Worm (Caenorhabditis elegans) whole organism, L2 larva: ENCODE measurements around the gene F55G11.8.

Experiments used
- C34F6.9 ChIP-seq: fragments of 150-350 bp; optimal IDR thresholded peaks from 2 replicates; lab custom pipeline; 2014; ENCODE audit warnings: missing biosample characterization, missing genetic modification characterization
- F13H6.1 ChIP-seq: sonication (generic microtip); optimal IDR thresholded peaks from 2 replicates; lab custom pipeline; 2016; ENCODE audit warnings: missing genetic modification characterization, missing compliant biosample characterization
- R02D3.7 ChIP-seq: fragments of 150-350 bp; optimal IDR thresholded peaks from 2 replicates; lab custom pipeline; 2014; ENCODE audit warnings: missing biosample characterization, missing genetic modification characterization
- Y55F3AM.14 ChIP-seq: fragments of 200-800 bp; sonication (Bioruptor generic); optimal IDR thresholded peaks from 2 replicates; lab custom pipeline; 2018; ENCODE audit warnings: mild to moderate bottlenecking, missing genetic modification characterization, missing compliant biosample characterization
- ZK546.5 ChIP-seq: sonication (generic microtip); optimal IDR thresholded peaks from 2 replicates; lab custom pipeline; 2017; ENCODE audit warnings: missing biosample characterization, missing genetic modification characterization
- alr-1 ChIP-seq: fragments of 150-350 bp; optimal IDR thresholded peaks from 2 replicates; lab custom pipeline; 2014; ENCODE audit warnings: missing biosample characterization, missing genetic modification characterization
- aly-2 ChIP-seq: fragments of 150-350 bp; optimal IDR thresholded peaks from 2 replicates; lab custom pipeline; 2014; ENCODE audit warnings: missing biosample characterization, missing genetic modification characterization
- ama-1 ChIP-seq: fragments of 150-350 bp; optimal IDR thresholded peaks from 2 replicates; lab custom pipeline; 2018; ENCODE audit warnings: inconsistent platforms
- blmp-1 ChIP-seq: sonication (generic microtip); optimal IDR thresholded peaks from 2 replicates; lab custom pipeline; 2017; ENCODE audit warnings: missing genetic modification characterization, mild to moderate bottlenecking, missing compliant biosample characterization, antibody characterized with exemption, moderate library complexity; ENCODE audit not compliant: insufficient read depth
- ceh-16 ChIP-seq: fragments of 150-350 bp; optimal IDR thresholded peaks from 2 replicates; lab custom pipeline; 2014; ENCODE audit warnings: missing biosample characterization, missing genetic modification characterization
- crh-2 ChIP-seq: sonication (generic microtip); optimal IDR thresholded peaks from 2 replicates; lab custom pipeline; 2017; ENCODE audit warnings: missing biosample characterization, missing genetic modification characterization
- dmd-4 ChIP-seq: sonication (generic microtip); optimal IDR thresholded peaks from 2 replicates; lab custom pipeline; 2017; ENCODE audit warnings: missing biosample characterization, missing genetic modification characterization
- elt-3 ChIP-seq: sonication (generic microtip); optimal IDR thresholded peaks from 2 replicates; lab custom pipeline; 2017; ENCODE audit warnings: missing biosample characterization, missing genetic modification characterization
- fos-1 ChIP-seq: fragments of 150-350 bp; optimal IDR thresholded peaks from 2 replicates; lab custom pipeline; 2014; ENCODE audit warnings: missing biosample characterization, missing genetic modification characterization
- lin-11 ChIP-seq: fragments of 150-350 bp; sonication (generic microtip); optimal IDR thresholded peaks from 2 replicates; lab custom pipeline; 2014; ENCODE audit warnings: missing biosample characterization, missing genetic modification characterization, inconsistent platforms, mixed read lengths
- lin-39 ChIP-seq: fragments of 150-350 bp; optimal IDR thresholded peaks from 2 replicates; lab custom pipeline; 2014; ENCODE audit warnings: missing biosample characterization, missing genetic modification reagents, missing genetic modification characterization
- mab-5 ChIP-seq: fragments of 150-350 bp; optimal IDR thresholded peaks from 2 replicates; lab custom pipeline; 2014; ENCODE audit warnings: missing biosample characterization, missing genetic modification characterization
- mbf-1 ChIP-seq: sonication (generic microtip); optimal IDR thresholded peaks from 2 replicates; lab custom pipeline; 2017; ENCODE audit warnings: missing biosample characterization, missing genetic modification characterization
- mdl-1 ChIP-seq, 2 experiments: fragments of 150-350 bp in 1 of 2; sonication (generic microtip) in 1 of 2; optimal IDR thresholded peaks; 2 replicates each; lab custom pipeline; 2017; ENCODE audit warnings: missing biosample characterization in 2 of 2, missing genetic modification characterization in 2 of 2
- nhr-10 ChIP-seq: sonication (generic microtip); optimal IDR thresholded peaks from 2 replicates; lab custom pipeline; 2017; ENCODE audit warnings: missing biosample characterization, missing genetic modification characterization
- nhr-11 ChIP-seq: fragments of 150-350 bp; optimal IDR thresholded peaks from 2 replicates; lab custom pipeline; 2014; ENCODE audit warnings: missing biosample characterization, missing genetic modification characterization
- nhr-129 ChIP-seq: fragments of 150-350 bp; optimal IDR thresholded peaks from 2 replicates; lab custom pipeline; 2014; ENCODE audit warnings: missing biosample characterization, missing genetic modification characterization
- nhr-23 ChIP-seq: fragments of 150-350 bp; optimal IDR thresholded peaks from 2 replicates; lab custom pipeline; 2014; ENCODE audit warnings: missing biosample characterization, missing genetic modification reagents, missing genetic modification characterization
- nhr-237 ChIP-seq: fragments of 150-350 bp; optimal IDR thresholded peaks from 2 replicates; lab custom pipeline; 2014; ENCODE audit warnings: missing biosample characterization, missing genetic modification characterization
- nhr-6 ChIP-seq: fragments of 150-350 bp; optimal IDR thresholded peaks from 2 replicates; lab custom pipeline; 2014; ENCODE audit warnings: missing biosample characterization, missing genetic modification characterization
- nhr-77 ChIP-seq: fragments of 150-350 bp; optimal IDR thresholded peaks from 2 replicates; lab custom pipeline; 2014; ENCODE audit warnings: missing biosample characterization, missing genetic modification characterization
- peb-1 ChIP-seq: fragments of 150-350 bp; optimal IDR thresholded peaks from 2 replicates; lab custom pipeline; 2014; ENCODE audit warnings: missing biosample characterization, missing genetic modification characterization
- sem-4 ChIP-seq: fragments of 150-350 bp; optimal IDR thresholded peaks from 2 replicates; lab custom pipeline; 2014; ENCODE audit warnings: missing biosample characterization, missing genetic modification reagents, missing genetic modification characterization
- skn-1 ChIP-seq: sonication (generic microtip); optimal IDR thresholded peaks from 2 replicates; lab custom pipeline; 2017; ENCODE audit warnings: missing biosample characterization, missing genetic modification characterization
- sma-3 ChIP-seq: sonication (generic microtip); optimal IDR thresholded peaks from 2 replicates; lab custom pipeline; 2016; ENCODE audit warnings: missing genetic modification reagents, missing genetic modification characterization, missing compliant biosample characterization
- sma-9 ChIP-seq, 2 experiments: fragments of 150-350 bp in 1 of 2; sonication (generic microtip) in 1 of 2; optimal IDR thresholded peaks; 2 replicates each; lab custom pipeline; 2014 to 2016; ENCODE audit warnings: missing genetic modification characterization in 2 of 2, mild to moderate bottlenecking in 1 of 2, missing biosample characterization in 1 of 2, missing compliant biosample characterization in 1 of 2, missing genetic modification reagents in 1 of 2, moderate library complexity in 1 of 2
- snpc-4 ChIP-seq: fragments of 150-350 bp; optimal IDR thresholded peaks from 2 replicates; lab custom pipeline; 2014; ENCODE audit warnings: missing biosample characterization, missing genetic modification characterization
- unc-55 ChIP-seq: fragments of 150-350 bp; sonication (generic microtip); optimal IDR thresholded peaks from 3 replicates; lab custom pipeline; 2014; ENCODE audit warnings: missing biosample characterization, missing genetic modification reagents, missing genetic modification characterization
- unc-62 ChIP-seq: fragments of 150-350 bp; optimal IDR thresholded peaks from 2 replicates; lab custom pipeline; 2014; ENCODE audit warnings: missing biosample characterization, missing genetic modification reagents, missing genetic modification characterization
- zag-1 ChIP-seq: fragments of 150-350 bp; optimal IDR thresholded peaks from 2 replicates; lab custom pipeline; 2014; ENCODE audit warnings: missing biosample characterization, missing genetic modification characterization
- ztf-1 ChIP-seq: fragments of 200-800 bp; sonication (Bioruptor generic); conservative IDR thresholded peaks from 2 replicates; pipeline ENCODE4 v1.3.6; 2022; ENCODE audit warnings: missing genetic modification characterization, missing compliant biosample characterization
- ztf-4 ChIP-seq: fragments of 150-350 bp; optimal IDR thresholded peaks from 2 replicates; lab custom pipeline; 2014; ENCODE audit warnings: missing biosample characterization, missing genetic modification characterization

Gene F55G11.8

ce11 chrIV:12960136-12960535 is 2.5 kb upstream of the F55G11.8 start, which contains the start of gene F55G11.7:
Gene F55G11.7 (plus strand): TSS chrIV:12960436.
- TF ChIP-seq zag-1: no peak
- TF ChIP-seq skn-1 (tag; lab: Kevin White, UChicago): no peak
- TF ChIP-seq C34F6.9 (tag; lab: Kevin White, UChicago): no peak
- TF ChIP-seq sem-4 (tag; lab: Kevin White, UChicago): no peak
- TF ChIP-seq lin-11 (tag; lab: Kevin White, UChicago): no peak
- no peak for TF ChIP-seq elt-3 (tag; lab: Kevin White, UChicago)
- TF ChIP-seq R02D3.7 (tag; lab: Kevin White, UChicago): no peak
- no peak for TF ChIP-seq nhr-237 (tag; lab: Kevin White, UChicago)
- TF ChIP-seq ama-1: no peak
- TF ChIP-seq peb-1: no peak
- no peak for TF ChIP-seq nhr-23 (tag; lab: Kevin White, UChicago)
- TF ChIP-seq Y55F3AM.14 (GFP tag; lab: Kevin White, UChicago): no peak

ce11 chrIV:12964648-12965047 is 2.0 kb downstream of the F55G11.8 start:
- TF ChIP-seq snpc-4 (tag; lab: Kevin White, UChicago) (no peak), nhr-129 (tag; lab: Kevin White, UChicago) (no peak), fos-1 (tag; lab: Kevin White, UChicago) (peak; percentile 56), sma-9 (GFP tag; optimal IDR thresholded peaks at IDR 0.05; lab: Kevin White, UChicago) (peak; percentile 33), sma-9 (tag; optimal IDR thresholded peaks at IDR 0.05; lab: Kevin White, UChicago) (no peak), unc-55 (no peak)
- TF ChIP-seq, all 48 proteins: peak for 2

ce11 chrIV:12965074-12965473 is 2.5 kb downstream of the F55G11.8 start, which contains the start of gene dod-22:
Gene dod-22 (plus strand): TSS chrIV:12965374.
- TF ChIP-seq fos-1 (tag; lab: Kevin White, UChicago): peak; percentile 21
- no peak for TF ChIP-seq ceh-16 (tag; lab: Kevin White, UChicago)
- TF ChIP-seq snpc-4 (tag; lab: Kevin White, UChicago): no peak
- no peak for TF ChIP-seq zag-1

ce11 chrIV:12967303-12967702 is 4.7 kb downstream of the F55G11.8 start:
- TF ChIP-seq dmd-4 (tag; lab: Kevin White, UChicago): no peak
- no peak for TF ChIP-seq nhr-6 (tag; lab: Kevin White, UChicago)
- no peak for TF ChIP-seq ZK546.5 (tag; lab: Kevin White, UChicago)
- no peak for TF ChIP-seq peb-1
- TF ChIP-seq nhr-237 (tag; lab: Kevin White, UChicago): no peak
- TF ChIP-seq ztf-1: no peak
- TF ChIP-seq nhr-10: no peak
- TF ChIP-seq fos-1 (tag; lab: Kevin White, UChicago): no peak
- TF ChIP-seq mdl-1 (tag; optimal IDR thresholded peaks at IDR 0.05; lab: Kevin White, UChicago): no peak
- TF ChIP-seq zag-1: no peak
- TF ChIP-seq lin-39 (tag; lab: Kevin White, UChicago): no peak
- no peak for TF ChIP-seq mab-5 (tag; lab: Kevin White, UChicago)
- TF ChIP-seq, all 48 proteins: peak for 0

- no peak for TF ChIP-seq ztf-1
- TF ChIP-seq fos-1 (tag; lab: Kevin White, UChicago): peak; percentile 82
- peak; percentile 21 for TF ChIP-seq skn-1 (tag; lab: Kevin White, UChicago)
These were observed 6.5 kb downstream of the F55G11.8 start, which contains the start of gene F55G11.2 for ce11 chrIV:12969141-12969540. Gene F55G11.2 (minus strand): TSS chrIV:12969289.

- TF ChIP-seq fos-1 (tag; lab: Kevin White, UChicago) (peak; percentile 41), sem-4 (tag; lab: Kevin White, UChicago) (no peak), ztf-4 (tag; lab: Kevin White, UChicago) (no peak)
These were observed 9.4 kb downstream of the F55G11.8 start for ce11 chrIV:12971994-12972520.

- no peak for TF ChIP-seq dmd-4 (tag; lab: Kevin White, UChicago)
- TF ChIP-seq skn-1 (tag; lab: Kevin White, UChicago): no peak
- TF ChIP-seq unc-62 (GFP tag; lab: Kevin White, UChicago): no peak
- no peak for TF ChIP-seq blmp-1
- no peak for TF ChIP-seq aly-2 (tag; lab: Kevin White, UChicago)
- TF ChIP-seq nhr-237 (tag; lab: Kevin White, UChicago): no peak
- no peak for TF ChIP-seq crh-2
- no peak for TF ChIP-seq sma-3 (GFP tag; lab: Kevin White, UChicago)
- TF ChIP-seq alr-1 (tag; lab: Kevin White, UChicago): no peak
- TF ChIP-seq lin-11 (tag; lab: Kevin White, UChicago): no peak
- no peak for TF ChIP-seq ama-1
- TF ChIP-seq sem-4 (tag; lab: Kevin White, UChicago): no peak
- no peak for TF ChIP-seq mbf-1 (tag; lab: Kevin White, UChicago)
- no peak for TF ChIP-seq F13H6.1
- TF ChIP-seq ztf-1: no peak
- no peak for TF ChIP-seq nhr-11 (tag; lab: Kevin White, UChicago)
- TF ChIP-seq nhr-77 (tag; lab: Kevin White, UChicago): no peak
These were observed 10.2 kb downstream of the F55G11.8 start for ce11 chrIV:12972780-12973179.
